Worm (Caenorhabditis elegans) whole organism, L4/young adult: ENCODE data around the gene gmap-2.

Source experiments
- W03F9.2 ChIP-seq: fragments of 150-350 bp; optimal IDR thresholded peaks from 2 replicates; lab custom pipeline; 2014; ENCODE audit warnings: missing biosample characterization, missing genetic modification characterization
- dao-5 ChIP-seq: sonication (generic microtip); optimal IDR thresholded peaks from 2 replicates; lab custom pipeline; 2016; ENCODE audit warnings: missing genotype, missing genetic modification characterization, moderate library complexity, missing compliant biosample characterization
- him-1 ChIP-seq: sonication (generic microtip); optimal IDR thresholded peaks from 2 replicates; lab custom pipeline; 2016; ENCODE audit warnings: missing genotype, missing genetic modification reagents, missing genetic modification characterization, missing compliant biosample characterization

ce11 chrX:12944661-12945060 lies 1.6 kb upstream of the gmap-2 start:
- TF ChIP-seq him-1, result no peak
- no peak for TF ChIP-seq dao-5 (tag; lab: Kevin White, UChicago)
- no peak for TF ChIP-seq W03F9.2 (tag; lab: Kevin White, UChicago)
